Worm (Caenorhabditis elegans) whole organism, L1 larva: ENCODE results near the gene C29F3.7.

Experiments
- aha-1 ChIP-seq: fragments of 150-350 bp; optimal IDR thresholded peaks from 2 replicates; lab custom pipeline; 2014; ENCODE audit warnings: missing biosample characterization, missing genetic modification characterization
- ama-1 ChIP-seq: fragments of 150-350 bp; optimal IDR thresholded peaks from 2 replicates; lab custom pipeline; 2014
- ceh-90 ChIP-seq: sonication (generic microtip); optimal IDR thresholded peaks from 2 replicates; lab custom pipeline; 2016; ENCODE audit warnings: missing genetic modification characterization, missing compliant biosample characterization
- egl-27 ChIP-seq, 2 experiments: fragments of 150-350 bp in 1 of 2; sonication (generic microtip); optimal IDR thresholded peaks; 3 replicates each; lab custom pipeline; 2017 to 2018; ENCODE audit warnings: missing biosample characterization in 2 of 2, missing genetic modification characterization in 2 of 2, missing genetic modification reagents in 2 of 2
- lin-15B ChIP-seq: fragments of 150-350 bp; sonication (generic microtip); optimal IDR thresholded peaks from 3 replicates; lab custom pipeline; 2014; ENCODE audit warnings: missing biosample characterization, missing genetic modification characterization
- mdl-1 ChIP-seq, 2 experiments: fragments of 150-350 bp; optimal IDR thresholded peaks; 2 replicates each; lab custom pipeline; 2014 to 2017; ENCODE audit warnings: missing biosample characterization in 2 of 2, missing genetic modification characterization in 2 of 2, inconsistent platforms in 1 of 2
- nhr-11 ChIP-seq: fragments of 150-350 bp; optimal IDR thresholded peaks from 2 replicates; lab custom pipeline; 2014; ENCODE audit warnings: missing biosample characterization, missing genetic modification characterization
- nhr-20 ChIP-seq: sonication (generic microtip); optimal IDR thresholded peaks from 2 replicates; lab custom pipeline; 2016; ENCODE audit warnings: mild to moderate bottlenecking, missing genetic modification characterization, missing compliant biosample characterization
- nhr-28 ChIP-seq: fragments of 150-350 bp; optimal IDR thresholded peaks from 2 replicates; lab custom pipeline; 2014; ENCODE audit warnings: missing biosample characterization, missing genetic modification characterization
- rnt-1 ChIP-seq: sonication (generic microtip); optimal IDR thresholded peaks from 2 replicates; lab custom pipeline; 2016; ENCODE audit warnings: mild to moderate bottlenecking, missing genetic modification characterization, moderate library complexity, missing compliant biosample characterization
- snpc-4 ChIP-seq: fragments of 150-350 bp; optimal IDR thresholded peaks from 2 replicates; lab custom pipeline; 2014; ENCODE audit warnings: missing biosample characterization, missing genetic modification characterization
- unc-62 ChIP-seq: fragments of 150-350 bp; optimal IDR thresholded peaks from 2 replicates; lab custom pipeline; 2014; ENCODE audit warnings: missing biosample characterization, missing genetic modification reagents, missing genetic modification characterization
- ztf-11 ChIP-seq, 2 experiments: sonication (generic microtip); optimal IDR thresholded peaks; 2 replicates each; lab custom pipeline; 2016 to 2017; ENCODE audit warnings: missing genetic modification characterization in 2 of 2, missing biosample characterization in 1 of 2, missing compliant biosample characterization in 1 of 2

ce11 chrV:15406928-15407327 lies 52.2 kb downstream of the C29F3.7 start, which contains the start of gene srh-257:
- TF ChIP-seq mdl-1 (tag; optimal IDR thresholded peaks at IDR 0.05; lab: Kevin White, UChicago) (no peak), nhr-20 (tag; lab: Kevin White, UChicago) (no peak), ztf-11 (tag; optimal IDR thresholded peaks at IDR 0.05; lab: Kevin White, UChicago) (no peak), aha-1 (tag; lab: Kevin White, UChicago) (no peak), ceh-90 (tag; lab: Kevin White, UChicago) (no peak), ama-1 (lab: Kevin White, UChicago) (no peak), lin-15B (no peak), unc-62 (no peak), rnt-1 (no peak), snpc-4 (tag; lab: Kevin White, UChicago) (no peak), nhr-11 (tag; lab: Kevin White, UChicago) (no peak), nhr-28 (tag; lab: Kevin White, UChicago) (no peak), egl-27 (tag; optimal IDR thresholded peaks at IDR 0.05; lab: Kevin White, UChicago) (no peak)
